Fruit fly (Drosophila melanogaster) Kc167 (cell line): Measurements from ENCODE around the gene tal-AA.

ENCODE experiments used
- Myc ChIP-seq: fragments of >200 bp; optimal IDR thresholded peaks from 2 replicates; lab custom pipeline; 2017; ENCODE audit warnings: missing external identifiers
- Sin3A ChIP-seq: fragments of >200 bp; optimal IDR thresholded peaks from 2 replicates; lab custom pipeline; 2018; ENCODE audit warnings: missing external identifiers
- h ChIP-seq: fragments of >200 bp; optimal IDR thresholded peaks from 3 replicates; lab custom pipeline; 2018; ENCODE audit warnings: missing external identifiers
- insv ChIP-seq: fragments of >200 bp; optimal IDR thresholded peaks from 3 replicates; lab custom pipeline; 2018; ENCODE audit warnings: missing external identifiers
- psq ChIP-seq: fragments of >200 bp; optimal IDR thresholded peaks from 2 replicates; lab custom pipeline; 2017; ENCODE audit warnings: missing external identifiers
- ttk ChIP-seq: sonication (Bioruptor generic); optimal IDR thresholded peaks from 2 replicates; lab custom pipeline; 2017; ENCODE audit warnings: missing external identifiers

tal-AA gene

DNA sequence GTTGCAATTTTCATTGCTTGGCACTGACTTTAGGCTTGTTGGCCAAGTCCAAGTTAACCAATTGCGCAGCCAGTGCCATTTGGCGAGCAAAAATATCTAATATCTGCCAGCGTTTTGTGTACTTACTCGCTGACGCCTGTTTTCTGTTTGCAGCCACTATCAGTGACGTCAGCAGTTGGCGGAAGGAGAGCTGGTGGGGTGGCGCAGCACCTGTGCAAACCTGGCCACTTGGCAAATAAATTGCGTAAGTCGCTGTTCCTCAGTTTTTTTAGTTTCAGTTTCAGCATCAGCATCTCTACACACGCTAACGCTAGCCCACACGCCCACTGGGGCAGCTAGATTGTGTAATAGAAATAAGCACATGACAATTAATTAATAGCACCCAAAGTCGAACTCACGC is 6.1 kb downstream of the tal-AA start:
- TF ChIP-seq Sin3A (lab: Kevin White, UChicago) (no peak), insv (lab: Kevin White, UChicago) (no peak), psq (lab: Kevin White, UChicago) (no peak), Myc (lab: Kevin White, UChicago) (no peak), h (no peak), ttk (lab: Kevin White, UChicago) (no peak)

DNA sequence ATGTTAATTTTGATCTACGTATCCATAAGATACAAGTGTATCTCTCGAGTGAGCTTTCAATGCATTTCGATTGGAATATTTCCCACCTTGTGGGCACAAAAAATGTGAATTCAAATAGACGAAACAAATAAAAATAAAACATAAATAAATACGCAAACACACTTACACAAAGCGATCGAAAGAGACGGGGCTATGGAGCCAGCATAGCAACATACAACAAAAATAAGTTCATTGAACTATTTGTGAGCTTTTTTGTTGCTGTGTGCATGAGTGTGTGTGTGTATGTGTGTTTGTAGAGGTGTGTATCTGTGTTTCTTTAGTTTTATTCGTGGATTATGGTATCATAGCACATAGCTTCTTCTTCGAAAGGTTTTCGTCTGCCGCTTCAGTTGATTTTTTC is 7.6 kb downstream of the tal-AA start:
- no peak for TF ChIP-seq insv (lab: Kevin White, UChicago)
- no peak for TF ChIP-seq h
- TF ChIP-seq ttk (lab: Kevin White, UChicago), result no peak
- no peak for TF ChIP-seq Myc (lab: Kevin White, UChicago)
- TF ChIP-seq psq (lab: Kevin White, UChicago), result no peak
- no peak for TF ChIP-seq Sin3A (lab: Kevin White, UChicago)

DNA sequence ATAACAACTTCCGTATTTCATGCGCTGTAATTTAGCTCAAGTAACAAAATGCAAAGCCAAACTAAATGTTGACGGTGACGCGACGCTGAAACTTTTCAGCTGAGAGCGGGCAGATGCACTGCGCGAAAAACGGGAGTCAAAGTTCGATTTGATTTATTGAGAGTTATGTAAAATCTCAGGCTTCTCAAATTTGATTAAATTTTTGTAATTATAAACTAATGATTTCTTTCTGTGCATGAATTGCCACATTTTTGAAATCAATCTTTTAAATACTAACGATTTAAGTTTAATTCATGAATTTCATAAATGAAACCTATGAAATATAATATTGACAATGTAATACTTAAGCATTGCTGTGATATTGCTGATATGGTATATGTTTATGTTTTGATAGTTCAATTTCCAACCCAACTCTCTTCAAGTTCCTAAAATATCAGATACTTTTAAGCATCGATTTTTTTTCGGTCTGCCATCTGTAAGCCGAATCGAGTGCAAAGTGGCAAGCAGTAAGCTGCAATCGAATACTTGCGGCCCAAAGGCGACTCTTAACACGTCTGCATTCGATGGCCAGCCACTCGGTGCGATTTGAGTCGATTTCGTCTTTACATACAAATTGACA is 9.8 kb downstream of the tal-AA start:
- TF ChIP-seq Myc (lab: Kevin White, UChicago), result no peak
- TF ChIP-seq insv (lab: Kevin White, UChicago), result no peak
- no peak for TF ChIP-seq ttk (lab: Kevin White, UChicago)
- TF ChIP-seq Sin3A (lab: Kevin White, UChicago), result no peak
- no peak for TF ChIP-seq h
- no peak for TF ChIP-seq psq (lab: Kevin White, UChicago)

DNA sequence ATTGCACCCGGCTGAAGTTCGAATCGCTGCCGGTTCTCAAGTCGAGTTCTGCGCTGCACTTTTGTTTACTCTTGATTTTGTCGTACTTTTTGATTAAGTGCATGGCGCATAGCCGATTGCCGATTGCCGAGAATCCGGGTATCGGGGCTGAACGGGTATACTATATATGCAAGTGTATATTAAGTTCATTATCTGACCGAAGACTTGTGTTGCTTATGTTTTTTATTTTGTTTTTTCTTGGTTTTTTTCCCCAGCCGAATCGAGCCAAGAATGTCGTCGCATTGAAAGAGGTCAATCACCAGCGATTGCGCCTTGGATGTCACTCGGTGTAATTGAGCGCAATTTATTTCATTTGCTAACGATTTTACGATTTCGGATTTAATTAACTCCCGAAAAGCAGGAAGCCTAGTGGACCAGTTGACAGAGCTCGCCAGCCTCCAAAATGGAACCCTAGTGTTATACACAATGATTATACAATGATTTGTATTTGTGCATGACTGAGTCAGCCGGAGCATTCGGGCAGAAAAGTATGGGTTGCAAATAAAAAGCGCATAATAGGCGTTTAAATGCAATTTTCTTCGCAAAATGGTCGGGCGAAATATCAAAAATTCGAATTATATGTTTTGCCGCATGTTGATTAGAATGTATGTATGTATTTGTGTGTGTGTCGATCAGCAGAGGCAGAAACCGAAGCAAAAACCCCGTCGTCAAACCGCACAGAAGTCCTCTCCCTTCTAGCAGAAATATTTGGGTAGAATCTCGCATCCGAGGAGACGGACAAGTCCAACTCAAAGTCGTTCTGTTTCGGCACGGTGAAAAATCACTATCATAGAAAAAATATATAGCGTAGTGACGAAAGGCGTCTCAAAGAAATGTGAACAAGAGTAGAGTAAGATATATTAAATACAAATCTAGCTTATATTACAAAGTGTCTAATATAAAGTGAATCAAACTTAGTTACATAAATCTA is 15.3 kb downstream of the tal-AA start, which contains the start of gene Mst87F:
Gene Mst87F (minus strand): TSS at position 56 of the 970 bp plus-strand sequence.
- TF ChIP-seq ttk (lab: Kevin White, UChicago) (no peak), Sin3A (lab: Kevin White, UChicago) (no peak), h (no peak), psq (lab: Kevin White, UChicago) (no peak), Myc (lab: Kevin White, UChicago) (no peak), insv (lab: Kevin White, UChicago) (no peak)

DNA sequence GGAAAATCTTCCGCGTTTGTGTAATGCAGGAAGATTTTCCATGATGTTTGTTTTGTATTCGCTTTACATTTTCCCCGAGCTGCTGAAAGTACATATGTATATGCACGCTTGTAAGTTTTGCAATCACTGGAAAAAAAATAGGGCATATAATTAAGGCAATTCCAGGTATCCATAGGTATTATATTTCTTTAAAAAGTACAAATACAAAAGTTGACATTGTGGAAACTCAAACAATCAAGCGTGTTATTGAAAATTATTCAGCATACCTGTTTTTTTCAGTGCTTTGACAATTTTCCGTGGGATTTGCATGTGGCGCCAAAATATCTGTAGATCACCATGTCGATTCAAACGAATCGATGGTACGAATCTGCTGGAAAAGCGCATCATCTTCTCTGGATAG is 18.1 kb downstream of the tal-AA start:
- TF ChIP-seq h, result no peak
- no peak for TF ChIP-seq Sin3A (lab: Kevin White, UChicago)
- no peak for TF ChIP-seq psq (lab: Kevin White, UChicago)
- no peak for TF ChIP-seq Myc (lab: Kevin White, UChicago)
- TF ChIP-seq insv (lab: Kevin White, UChicago), result no peak
- no peak for TF ChIP-seq ttk (lab: Kevin White, UChicago)

DNA sequence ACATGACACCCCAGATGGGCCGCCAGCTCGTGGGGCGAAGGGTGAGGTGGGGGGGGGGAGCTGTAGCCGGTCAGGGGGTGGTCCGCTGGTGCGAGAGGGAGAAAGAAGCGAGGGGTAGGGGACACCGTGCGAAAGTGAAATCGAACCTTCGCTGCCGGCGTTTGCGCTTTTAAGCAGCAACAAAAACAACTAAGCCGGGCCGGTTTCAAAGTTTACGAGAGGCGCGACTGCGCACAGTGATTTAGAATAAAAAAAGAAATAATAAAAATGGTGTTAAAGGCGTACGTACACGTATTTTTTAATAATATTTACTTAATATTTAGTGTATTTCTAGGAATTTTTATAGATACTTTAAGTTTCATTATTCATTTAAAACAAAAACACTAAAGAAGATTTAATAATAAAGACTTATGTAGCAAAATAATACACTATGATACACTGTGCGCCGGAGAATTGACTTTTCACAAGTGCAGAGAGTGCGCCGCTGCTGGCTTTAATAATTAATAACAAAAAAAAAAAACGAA is 18.7 kb downstream of the tal-AA start:
- TF ChIP-seq Sin3A (lab: Kevin White, UChicago), result no peak
- no peak for TF ChIP-seq ttk (lab: Kevin White, UChicago)
- TF ChIP-seq psq (lab: Kevin White, UChicago), result no peak
- no peak for TF ChIP-seq insv (lab: Kevin White, UChicago)
- no peak for TF ChIP-seq Myc (lab: Kevin White, UChicago)
- TF ChIP-seq h, result no peak

DNA sequence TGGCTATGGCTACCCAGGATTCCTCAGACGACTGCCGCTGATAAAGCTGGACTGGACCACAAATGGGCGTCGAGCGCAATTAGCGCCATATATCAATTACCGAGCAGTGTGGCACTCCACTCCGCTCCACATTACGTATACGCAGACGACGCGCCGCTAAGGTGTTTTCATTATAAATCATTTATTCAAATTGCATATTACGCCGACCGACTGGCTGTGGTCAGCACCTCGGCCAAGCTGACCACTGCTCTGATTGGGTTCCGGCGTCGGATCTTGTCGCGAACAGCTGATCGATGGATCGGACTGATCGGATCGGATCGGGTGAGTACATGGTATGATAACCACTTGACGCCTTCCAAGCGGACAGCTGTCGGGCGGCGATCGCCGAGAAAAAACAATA is 20.0 kb downstream of the tal-AA start:
- TF ChIP-seq psq (lab: Kevin White, UChicago), result no peak
- TF ChIP-seq ttk (lab: Kevin White, UChicago), result no peak
- TF ChIP-seq h, result no peak

DNA sequence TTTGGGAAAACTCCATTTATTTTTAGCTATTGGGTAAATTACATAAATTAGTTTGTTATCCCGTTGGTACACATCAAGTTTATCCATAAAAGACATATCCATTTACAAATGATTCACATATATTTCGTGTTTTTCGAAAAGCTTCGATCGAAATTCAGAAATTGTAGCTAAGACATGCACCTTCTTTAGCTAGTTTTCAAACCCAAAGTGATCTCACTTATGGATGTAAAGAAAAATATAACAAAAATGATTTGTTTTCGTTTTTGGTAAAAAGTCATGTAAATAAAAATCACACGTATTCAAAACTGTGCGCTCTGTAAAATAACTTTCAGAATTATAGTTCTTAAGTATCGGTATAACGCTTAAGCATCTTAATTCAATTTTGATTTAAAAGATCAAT is 20.6 kb downstream of the tal-AA start:
- no peak for TF ChIP-seq insv (lab: Kevin White, UChicago)
- TF ChIP-seq h, result no peak
- no peak for TF ChIP-seq psq (lab: Kevin White, UChicago)
- no peak for TF ChIP-seq Myc (lab: Kevin White, UChicago)
- no peak for TF ChIP-seq Sin3A (lab: Kevin White, UChicago)
- no peak for TF ChIP-seq ttk (lab: Kevin White, UChicago)

DNA sequence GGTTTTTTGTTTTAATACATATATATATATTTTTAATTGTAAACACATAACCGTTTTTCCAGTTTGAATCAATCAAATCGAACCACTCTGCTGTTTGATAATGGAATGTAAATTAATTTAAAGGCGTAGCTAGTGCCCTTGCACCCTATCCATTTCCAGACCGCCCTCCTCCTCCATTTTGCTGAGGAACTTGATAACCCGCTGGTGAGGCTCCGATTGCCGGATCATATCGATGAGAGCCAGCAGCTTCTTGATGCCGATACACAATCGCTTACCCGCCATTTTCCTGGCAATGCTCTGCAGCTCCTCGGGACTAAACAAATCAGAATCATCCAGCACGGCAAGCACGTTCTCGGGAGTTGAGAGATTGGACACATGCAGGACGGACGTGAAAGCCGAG is 21.6 kb downstream of the tal-AA start:
- TF ChIP-seq h (no peak), Sin3A (lab: Kevin White, UChicago) (no peak), ttk (lab: Kevin White, UChicago) (no peak), Myc (lab: Kevin White, UChicago) (no peak)

DNA sequence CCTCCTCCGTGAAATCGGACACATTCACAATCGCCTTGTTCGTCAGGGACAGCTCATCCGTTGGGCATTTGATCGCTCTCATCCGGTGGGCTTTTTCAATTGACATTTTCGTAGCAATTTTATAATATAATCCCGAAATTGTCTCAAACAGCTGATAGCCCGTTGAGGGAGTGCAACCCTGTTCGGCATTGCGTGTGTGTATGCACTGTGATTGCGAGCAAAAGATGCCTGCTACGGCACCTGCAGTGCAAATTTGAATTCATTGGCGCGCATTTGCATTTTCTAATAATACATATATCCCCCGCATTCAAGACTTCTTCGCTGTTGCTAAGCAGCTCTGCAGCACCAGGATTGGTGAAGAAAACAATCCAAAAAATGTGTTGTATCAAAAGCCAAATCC is 24.9 kb downstream of the tal-AA start, which contains the start of gene Nsf2:
Gene Nsf2 (minus strand): TSS at position 185 of the 400 bp plus-strand sequence.
- TF ChIP-seq Sin3A (lab: Kevin White, UChicago) (no peak), Myc (lab: Kevin White, UChicago) (no peak), insv (lab: Kevin White, UChicago) (no peak), psq (lab: Kevin White, UChicago) (no peak), ttk (lab: Kevin White, UChicago) (no peak), h (no peak)

DNA sequence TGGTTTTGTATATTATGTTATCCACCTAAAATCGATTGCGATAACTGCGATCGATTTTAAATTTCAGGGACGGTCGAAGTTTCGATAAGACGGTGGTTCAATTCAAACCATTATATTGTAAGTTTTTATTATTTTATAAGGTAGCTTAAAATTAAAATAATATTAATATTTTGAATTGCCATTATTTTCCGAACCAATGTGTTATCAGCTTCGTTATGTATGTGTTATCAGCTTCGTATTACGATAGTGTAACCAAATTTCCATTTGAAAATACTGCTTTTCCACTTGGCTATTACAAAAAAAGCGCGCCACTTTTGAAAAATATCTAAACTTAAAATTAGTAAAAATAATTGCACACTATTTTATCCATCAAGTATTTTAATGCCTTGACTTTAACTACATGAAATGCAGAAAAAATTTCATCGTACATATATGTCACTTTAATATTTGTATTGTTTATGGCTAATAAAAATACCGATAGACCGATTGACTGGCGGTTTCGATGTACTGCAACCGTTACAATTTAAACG is 27.0 kb downstream of the tal-AA start, which contains the start of gene CG31495:
Gene CG31495 (minus strand): TSS at position 52 of the 530 bp plus-strand sequence.
- TF ChIP-seq insv (lab: Kevin White, UChicago) (no peak), h (no peak), Sin3A (lab: Kevin White, UChicago) (no peak), Myc (lab: Kevin White, UChicago) (no peak), psq (lab: Kevin White, UChicago) (no peak), ttk (lab: Kevin White, UChicago) (no peak)
